Worm (Caenorhabditis elegans) whole organism, late embryonic: ENCODE data around the gene srv-32.

Experiments used
- C08G9.2 ChIP-seq: sonication (generic microtip); optimal IDR thresholded peaks from 2 replicates; lab custom pipeline; 2016; ENCODE audit warnings: mild to moderate bottlenecking, missing genetic modification characterization, moderate library complexity, missing compliant biosample characterization
- K09A11.1 ChIP-seq: sonication (generic microtip); optimal IDR thresholded peaks from 2 replicates; lab custom pipeline; 2017; ENCODE audit warnings: antibody characterized with exemption, mild to moderate bottlenecking, missing genetic modification characterization, missing compliant biosample characterization; ENCODE audit not compliant: insufficient read depth
- Y22D7AL.16 ChIP-seq: sonication (generic microtip); optimal IDR thresholded peaks from 2 replicates; lab custom pipeline; 2016; ENCODE audit warnings: missing genetic modification characterization, missing compliant biosample characterization
- ceh-14 ChIP-seq: sonication (generic microtip); optimal IDR thresholded peaks from 2 replicates; lab custom pipeline; 2016; ENCODE audit warnings: missing genotype, missing genetic modification characterization, missing compliant biosample characterization
- ceh-18 ChIP-seq: sonication (generic microtip); optimal IDR thresholded peaks from 2 replicates; lab custom pipeline; 2016; ENCODE audit warnings: missing genetic modification characterization, missing compliant biosample characterization
- ceh-19 ChIP-seq: fragments of 200-800 bp; sonication (Bioruptor generic); optimal IDR thresholded peaks from 2 replicates; lab custom pipeline; 2018; ENCODE audit warnings: mild to moderate bottlenecking, missing genetic modification characterization, missing compliant biosample characterization
- ceh-22 ChIP-seq: sonication (generic microtip); optimal IDR thresholded peaks from 2 replicates; lab custom pipeline; 2017; ENCODE audit warnings: missing biosample characterization, missing genetic modification characterization
- ceh-31 ChIP-seq: sonication (generic microtip); optimal IDR thresholded peaks from 2 replicates; lab custom pipeline; 2016; ENCODE audit warnings: missing genetic modification characterization, missing compliant biosample characterization
- ceh-34 ChIP-seq: sonication (generic microtip); optimal IDR thresholded peaks from 2 replicates; lab custom pipeline; 2016; ENCODE audit warnings: mild to moderate bottlenecking, missing genetic modification characterization, missing compliant biosample characterization
- ceh-48 ChIP-seq: sonication (generic microtip); optimal IDR thresholded peaks from 2 replicates; lab custom pipeline; 2016; ENCODE audit warnings: missing genetic modification characterization, inconsistent platforms, missing compliant biosample characterization
- ceh-6 ChIP-seq: fragments of 200-800 bp; sonication (Bioruptor generic); optimal IDR thresholded peaks from 2 replicates; lab custom pipeline; 2018; ENCODE audit warnings: mild to moderate bottlenecking, missing genetic modification characterization, missing compliant biosample characterization
- ceh-9 ChIP-seq: sonication (generic microtip); optimal IDR thresholded peaks from 2 replicates; lab custom pipeline; 2016; ENCODE audit warnings: mild to moderate bottlenecking, missing genetic modification characterization, inconsistent platforms, missing compliant biosample characterization
- dmd-4 ChIP-seq: sonication (generic microtip); optimal IDR thresholded peaks from 2 replicates; lab custom pipeline; 2016; ENCODE audit warnings: borderline replicate concordance, missing genetic modification characterization, missing compliant biosample characterization
- elt-2 ChIP-seq: sonication (generic microtip); optimal IDR thresholded peaks from 2 replicates; lab custom pipeline; 2016; ENCODE audit warnings: missing genetic modification reagents, missing genetic modification characterization, missing compliant biosample characterization
- fkh-10 ChIP-seq: fragments of 150-350 bp; optimal IDR thresholded peaks from 2 replicates; lab custom pipeline; 2014; ENCODE audit warnings: missing biosample characterization, missing genetic modification reagents, missing genetic modification characterization
- hlh-8 ChIP-seq: sonication (generic microtip); optimal IDR thresholded peaks from 2 replicates; lab custom pipeline; 2016; ENCODE audit warnings: missing genotype, missing genetic modification characterization, missing compliant biosample characterization
- lim-6 ChIP-seq: sonication (generic microtip); optimal IDR thresholded peaks from 2 replicates; lab custom pipeline; 2016; ENCODE audit warnings: missing genetic modification characterization, missing compliant biosample characterization
- lin-11 ChIP-seq: fragments of 200-800 bp; sonication (Bioruptor generic); optimal IDR thresholded peaks from 2 replicates; lab custom pipeline; 2018; ENCODE audit warnings: mild to moderate bottlenecking, missing genetic modification characterization, missing compliant biosample characterization
- mec-3 ChIP-seq: sonication (generic microtip); optimal IDR thresholded peaks from 2 replicates; lab custom pipeline; 2016; ENCODE audit warnings: borderline replicate concordance, missing genetic modification characterization, missing compliant biosample characterization
- nfya-1 ChIP-seq: sonication (generic microtip); optimal IDR thresholded peaks from 2 replicates; lab custom pipeline; 2017; ENCODE audit warnings: missing genetic modification characterization, mild to moderate bottlenecking, missing compliant biosample characterization, antibody characterized with exemption, moderate library complexity
- npax-4 ChIP-seq: sonication (generic microtip); optimal IDR thresholded peaks from 2 replicates; lab custom pipeline; 2016; ENCODE audit warnings: missing genetic modification characterization, missing compliant biosample characterization
- pat-9 ChIP-seq: fragments of 200-800 bp; sonication (Bioruptor generic); optimal IDR thresholded peaks from 2 replicates; lab custom pipeline; 2018; ENCODE audit warnings: mild to moderate bottlenecking, missing genetic modification characterization, moderate library complexity, missing compliant biosample characterization
- pax-1 ChIP-seq: fragments of 150-350 bp; optimal IDR thresholded peaks from 2 replicates; lab custom pipeline; 2014; ENCODE audit warnings: missing biosample characterization, missing genetic modification characterization
- pha-2 ChIP-seq: sonication (generic microtip); optimal IDR thresholded peaks from 2 replicates; lab custom pipeline; 2017; ENCODE audit warnings: mild to moderate bottlenecking, missing genetic modification characterization, missing compliant biosample characterization
- ref-2 ChIP-seq: sonication (generic microtip); optimal IDR thresholded peaks from 2 replicates; lab custom pipeline; 2016; ENCODE audit warnings: missing genetic modification characterization, missing compliant biosample characterization
- rnt-1 ChIP-seq: sonication (generic microtip); optimal IDR thresholded peaks from 2 replicates; lab custom pipeline; 2016; ENCODE audit warnings: missing genetic modification characterization, missing compliant biosample characterization
- sox-2 ChIP-seq: fragments of 200-800 bp; sonication (Bioruptor generic); IDR thresholded peaks from 2 replicates; pipeline ENCODE4 v1.3.6; 2022; ENCODE audit warnings: missing genetic modification reagents, missing genetic modification characterization, missing compliant biosample characterization
- sox-4 ChIP-seq: sonication (generic microtip); optimal IDR thresholded peaks from 2 replicates; lab custom pipeline; 2017; ENCODE audit warnings: mild to moderate bottlenecking, missing genetic modification characterization, inconsistent platforms, missing compliant biosample characterization
- syd-9 ChIP-seq: sonication (generic microtip); optimal IDR thresholded peaks from 2 replicates; lab custom pipeline; 2016; ENCODE audit warnings: mild to moderate bottlenecking, missing genetic modification characterization, moderate library complexity, missing compliant biosample characterization
- tbx-2 ChIP-seq: sonication (generic microtip); optimal IDR thresholded peaks from 2 replicates; lab custom pipeline; 2016; ENCODE audit warnings: missing genetic modification characterization, missing compliant biosample characterization
- unc-42 ChIP-seq: sonication (generic microtip); optimal IDR thresholded peaks from 2 replicates; lab custom pipeline; 2016; ENCODE audit warnings: missing genotype, missing genetic modification characterization, missing compliant biosample characterization
- unc-55 ChIP-seq: sonication (generic microtip); optimal IDR thresholded peaks from 2 replicates; lab custom pipeline; 2017; ENCODE audit warnings: missing biosample characterization, missing genetic modification reagents, missing genetic modification characterization
- ztf-16 ChIP-seq: sonication (generic microtip); optimal IDR thresholded peaks from 2 replicates; lab custom pipeline; 2017; ENCODE audit warnings: missing genetic modification characterization, missing compliant biosample characterization

Gene srv-32

DNA sequence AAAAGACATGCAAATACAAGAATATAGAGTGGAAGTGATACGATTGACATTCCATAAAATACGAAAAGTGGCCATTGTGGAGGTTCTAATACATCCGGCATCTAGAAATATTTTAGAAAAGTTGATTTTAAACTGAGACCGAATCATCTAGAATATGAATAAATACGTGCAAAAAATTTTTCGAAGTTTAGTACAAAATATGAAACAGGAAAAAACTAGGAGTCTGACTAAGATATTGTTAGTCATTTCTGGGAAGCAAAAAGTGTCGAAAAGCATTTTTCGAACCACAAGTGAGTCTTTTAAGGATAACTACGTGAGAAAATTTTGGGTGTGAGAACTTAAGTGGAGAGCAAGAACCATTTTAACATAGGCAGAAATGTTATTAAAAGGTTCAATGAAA lies at the start of gene srv-32:
Gene srv-32 (minus strand): TSS at position 101 of the 400 bp plus-strand sequence.
- no peak for TF ChIP-seq dmd-4 (tag; lab: Kevin White, UChicago)
- TF ChIP-seq, all 69 proteins: peak for 0

DNA sequence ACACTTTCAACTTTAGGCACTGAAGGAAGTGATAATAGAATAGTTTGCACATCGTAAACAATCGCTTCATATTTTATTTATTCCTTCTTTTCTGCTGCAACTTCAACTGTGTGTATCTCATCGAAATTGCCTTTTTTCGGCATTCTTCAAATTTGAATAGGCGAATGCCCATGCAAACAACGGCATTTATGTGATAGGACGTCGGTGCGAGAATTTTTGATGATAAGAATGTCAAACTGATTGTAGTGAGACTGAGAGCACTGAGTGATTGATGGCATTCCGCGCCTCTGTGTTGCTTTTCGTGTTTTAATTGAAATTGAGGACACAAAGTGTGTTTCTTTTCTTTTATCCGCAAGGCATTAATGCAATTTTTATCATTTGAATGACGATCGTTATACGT lies 48.7 kb upstream of the srv-32 start:
- TF ChIP-seq sox-4 (tag; lab: Kevin White, UChicago) (no peak), ref-2 (no peak), ceh-48 (tag; lab: Kevin White, UChicago) (no peak), rnt-1 (tag; lab: Kevin White, UChicago) (peak; percentile 11), elt-2 (tag; lab: Kevin White, UChicago) (peak; percentile 56), fkh-10 (GFP tag; lab: Kevin White, UChicago) (no peak)

DNA sequence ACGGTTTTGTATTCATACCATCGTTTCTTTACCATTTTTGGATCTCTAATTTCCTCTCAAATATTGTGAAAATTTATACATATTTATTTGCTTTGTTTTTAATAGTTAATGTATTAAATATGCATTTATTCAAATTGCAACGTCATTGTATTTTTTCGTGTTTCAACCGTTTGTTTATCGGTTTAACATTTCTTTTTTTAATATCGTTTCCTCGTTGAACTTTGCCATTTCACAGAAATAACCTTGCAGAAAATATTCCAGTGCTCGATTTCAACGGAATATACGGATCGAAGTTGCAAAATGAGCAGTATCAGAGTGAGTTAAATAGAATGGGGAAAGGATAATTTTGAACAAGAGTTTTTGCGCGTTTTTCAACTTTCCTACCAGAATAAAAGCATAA lies 47.3 kb upstream of the srv-32 start, which contains the start of gene seu-1:
Gene seu-1 (plus strand): TSS at position 301 of the 400 bp plus-strand sequence.
- TF ChIP-seq mec-3 (tag; lab: Kevin White, UChicago), result no peak
- TF ChIP-seq npax-4 (tag; lab: Kevin White, UChicago), result no peak
- no peak for TF ChIP-seq C08G9.2 (tag; lab: Kevin White, UChicago)
- TF ChIP-seq lin-11 (tag; lab: Kevin White, UChicago), result no peak
- no peak for TF ChIP-seq Y22D7AL.16 (tag; lab: Kevin White, UChicago)
- no peak for TF ChIP-seq ceh-9 (tag; lab: Kevin White, UChicago)
- TF ChIP-seq sox-2 (GFP tag; lab: Robert Waterston, UW), result no peak
- no peak for TF ChIP-seq pax-1
- no peak for TF ChIP-seq pha-2 (tag; lab: Kevin White, UChicago)
- no peak for TF ChIP-seq nfya-1 (tag; lab: Kevin White, UChicago)
- TF ChIP-seq ceh-19 (GFP tag; lab: Kevin White, UChicago), result no peak
- TF ChIP-seq ceh-18, result no peak
- no peak for TF ChIP-seq ceh-14
- no peak for TF ChIP-seq ceh-22 (tag; lab: Kevin White, UChicago)
- TF ChIP-seq sox-4 (tag; lab: Kevin White, UChicago), result no peak
- TF ChIP-seq pat-9 (tag; lab: Kevin White, UChicago), result no peak
- no peak for TF ChIP-seq unc-55 (GFP tag; lab: Kevin White, UChicago)
- no peak for TF ChIP-seq K09A11.1 (tag; lab: Kevin White, UChicago)
- TF ChIP-seq ceh-34 (tag; lab: Kevin White, UChicago), result no peak
- no peak for TF ChIP-seq lim-6

DNA sequence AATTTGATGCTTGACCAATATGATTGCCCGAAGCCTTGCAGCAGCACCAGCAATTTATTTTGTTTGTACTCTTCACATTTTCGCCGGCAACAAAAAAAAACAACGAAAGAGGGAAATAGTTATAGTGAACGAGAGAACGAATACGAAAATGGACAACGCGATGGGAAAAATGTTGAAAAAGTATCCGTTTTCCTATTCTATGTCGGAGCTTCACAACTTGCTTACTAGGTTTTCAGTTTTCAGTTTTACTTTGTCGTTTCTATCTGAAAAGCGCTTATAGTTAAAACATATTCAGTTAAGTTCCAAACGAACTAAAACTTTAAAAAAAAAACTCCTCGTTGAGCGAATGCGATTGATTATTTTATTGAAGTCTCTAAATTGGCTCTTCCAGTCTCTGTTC lies 46.2 kb upstream of the srv-32 start:
- TF ChIP-seq ceh-6 (GFP tag; lab: Kevin White, UChicago) (no peak), syd-9 (no peak), tbx-2 (no peak), elt-2 (tag; lab: Kevin White, UChicago) (no peak), rnt-1 (tag; lab: Kevin White, UChicago) (no peak), mec-3 (tag; lab: Kevin White, UChicago) (no peak), hlh-8 (tag; lab: Kevin White, UChicago) (no peak), fkh-10 (GFP tag; lab: Kevin White, UChicago) (no peak)
- TF ChIP-seq, all 69 proteins: peak for 0

DNA sequence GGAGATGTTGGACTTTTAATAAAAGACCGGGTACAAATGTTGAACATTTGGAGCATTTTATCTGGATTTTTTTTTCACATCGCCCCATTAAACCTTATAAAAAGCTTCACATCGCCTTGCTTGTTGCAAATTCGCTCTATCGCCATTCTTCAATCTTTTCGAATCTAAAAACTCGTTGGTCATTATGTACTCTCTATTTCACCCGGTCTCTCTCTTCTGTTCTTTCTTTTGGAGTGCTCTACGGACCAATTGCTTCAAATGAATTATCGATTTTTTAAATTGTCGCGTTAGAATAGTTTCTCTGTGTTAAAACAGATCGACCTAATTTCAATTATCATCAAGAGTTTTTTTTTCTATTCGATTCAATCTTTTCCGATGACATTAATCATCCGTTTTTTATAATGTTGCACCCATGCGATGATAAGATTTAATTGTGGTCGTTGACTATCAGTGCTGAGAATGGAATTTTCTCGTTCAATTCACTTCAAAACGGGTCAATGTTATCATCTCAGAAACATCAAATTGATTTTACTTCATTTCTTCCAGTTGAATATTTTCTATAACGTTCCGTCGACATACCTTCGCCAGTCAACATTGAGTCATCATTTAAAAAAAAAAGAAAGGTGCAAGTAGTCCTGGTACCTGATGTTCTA lies 45.4 kb upstream of the srv-32 start:
- no peak for TF ChIP-seq tbx-2
- peak; percentile 51 for TF ChIP-seq ceh-48 (tag; lab: Kevin White, UChicago)
- TF ChIP-seq pha-2 (tag; lab: Kevin White, UChicago), result no peak
- TF ChIP-seq ztf-16 (tag; lab: Kevin White, UChicago), result no peak
- TF ChIP-seq ceh-31, result peak; percentile 29
- peak; percentile 22 for TF ChIP-seq nfya-1 (tag; lab: Kevin White, UChicago)
- TF ChIP-seq Y22D7AL.16 (tag; lab: Kevin White, UChicago), result no peak
- TF ChIP-seq unc-42 (tag; lab: Kevin White, UChicago), result peak; percentile 43
- no peak for TF ChIP-seq sox-4 (tag; lab: Kevin White, UChicago)
